Worm (Caenorhabditis elegans) whole organism, young adult: ENCODE data around the gene Y75B8A.18.

Source experiments
- C17E4.6 ChIP-seq: fragments of 200-800 bp; sonication (Bioruptor generic); IDR thresholded peaks from 2 replicates; pipeline ENCODE4 v1.3.6; 2022; ENCODE audit warnings: missing genetic modification reagents, missing genetic modification characterization, missing compliant biosample characterization
- F22D6.2 ChIP-seq: sonication (generic microtip); optimal IDR thresholded peaks from 2 replicates; lab custom pipeline; 2016; ENCODE audit warnings: mild to moderate bottlenecking, missing genetic modification characterization, missing compliant biosample characterization
- F52B5.7 ChIP-seq: sonication (generic microtip); optimal IDR thresholded peaks from 2 replicates; lab custom pipeline; 2016; ENCODE audit warnings: mild to moderate bottlenecking, missing genetic modification characterization, missing compliant biosample characterization
- Y53G8AR.9 ChIP-seq: fragments of 200-800 bp; sonication (Bioruptor generic); conservative IDR thresholded peaks from 2 replicates; pipeline ENCODE4 v1.3.6; 2022; ENCODE audit warnings: missing genetic modification reagents, missing genetic modification characterization, missing compliant biosample characterization
- ama-1 ChIP-seq, 3 experiments: fragments of 150-350 bp in 1 of 3; sonication (generic microtip) in 2 of 3; optimal IDR thresholded peaks; 2 replicates each; lab custom pipeline; 2014 to 2018; ENCODE audit warnings: missing biosample characterization in 2 of 3, missing genetic modification characterization in 2 of 3, missing genetic modification reagents in 2 of 3
- atf-7 ChIP-seq: sonication (generic microtip); optimal IDR thresholded peaks from 2 replicates; lab custom pipeline; 2017; ENCODE audit warnings: mild to moderate bottlenecking, missing genetic modification characterization, missing compliant biosample characterization
- nhr-80 ChIP-seq: sonication (generic microtip); optimal IDR thresholded peaks from 2 replicates; lab custom pipeline; 2016; ENCODE audit warnings: missing genetic modification characterization, missing compliant biosample characterization
- rec-8 ChIP-seq, 2 experiments: sonication (generic microtip); optimal IDR thresholded peaks; 2 replicates each; lab custom pipeline; 2016; ENCODE audit warnings: mild to moderate bottlenecking in 2 of 2, missing genetic modification characterization in 2 of 2, missing genetic modification reagents in 2 of 2, missing genotype in 2 of 2, missing biosample characterization in 1 of 2, missing compliant biosample characterization in 1 of 2, moderate library complexity in 1 of 2
- tbx-9 ChIP-seq: sonication (generic microtip); optimal IDR thresholded peaks from 2 replicates; lab custom pipeline; 2016; ENCODE audit warnings: borderline replicate concordance, missing genetic modification characterization, inconsistent platforms, missing compliant biosample characterization
- unc-130 ChIP-seq: sonication (generic microtip); optimal IDR thresholded peaks from 2 replicates; lab custom pipeline; 2016; ENCODE audit warnings: missing genetic modification reagents, missing genetic modification characterization, missing compliant biosample characterization

- TF ChIP-seq tbx-9 (tag; lab: Kevin White, UChicago) (no peak), F22D6.2 (no peak), F52B5.7 (tag; lab: Kevin White, UChicago) (no peak), Y53G8AR.9 (GFP tag; lab: Robert Waterston, UW) (no peak), atf-7 (tag; lab: Kevin White, UChicago) (no peak), ama-1 (optimal IDR thresholded peaks at IDR 0.05; lab: Kevin White, UChicago) (no peak), ama-1 (GFP tag; optimal IDR thresholded peaks at IDR 0.05; lab: Kevin White, UChicago) (no peak), C17E4.6 (GFP tag; lab: Robert Waterston, UW) (no peak), nhr-80 (tag; lab: Kevin White, UChicago) (no peak), unc-130 (GFP tag; lab: Kevin White, UChicago) (no peak), rec-8 (tag; optimal IDR thresholded peaks at IDR 0.05; lab: Kevin White, UChicago) (no peak)
Observed at ce11 chrIII:12218078-12218477, 8.0 kb downstream of the Y75B8A.18 start.
